Fruit fly (Drosophila melanogaster): ENCODE measurements around the gene Hsp68.

The Hsp68 gene

DNA sequence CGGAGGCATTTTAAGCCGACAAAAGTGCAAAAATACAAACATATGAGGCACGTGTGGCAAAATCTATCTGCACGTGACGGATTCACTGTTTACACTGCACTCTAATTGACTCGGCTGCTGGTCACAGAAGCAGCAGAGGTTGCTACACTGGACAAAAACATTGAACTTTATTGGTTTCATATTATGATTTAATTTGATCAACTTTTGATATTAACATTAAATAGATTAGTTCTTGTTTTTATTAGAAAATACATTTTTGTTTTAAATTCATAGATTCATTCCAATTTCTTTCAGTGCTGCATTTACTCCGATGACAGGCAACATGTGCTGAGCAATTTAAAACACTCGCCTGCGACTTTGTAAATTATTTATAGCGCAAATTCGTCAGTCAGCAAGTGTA, 22.0 kb upstream of the Hsp68 start:
- TF ChIP-seq noc (tag; optimal IDR thresholded peaks at IDR 0.05): no peak

DNA sequence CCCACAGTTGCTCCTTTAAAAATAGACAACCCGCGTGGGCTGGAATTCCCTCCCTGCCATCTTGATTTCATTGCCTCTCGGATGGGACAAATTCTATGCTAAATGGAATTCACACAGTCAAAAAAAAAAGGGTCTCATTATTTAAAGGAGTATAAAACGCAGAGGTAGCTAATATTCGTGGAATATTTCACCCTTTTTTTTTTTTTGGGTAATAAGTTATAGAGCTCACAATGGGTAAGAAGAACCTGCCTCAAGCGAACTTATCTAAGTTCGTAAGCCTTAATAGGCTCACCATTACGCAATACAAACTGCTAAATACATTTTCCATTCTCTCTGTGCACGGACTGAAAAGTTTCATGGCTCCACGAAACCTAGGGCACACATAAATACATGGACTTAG, 16.6 kb upstream of the Hsp68 start:
- no peak for TF ChIP-seq noc (tag; optimal IDR thresholded peaks at IDR 0.05)

DNA sequence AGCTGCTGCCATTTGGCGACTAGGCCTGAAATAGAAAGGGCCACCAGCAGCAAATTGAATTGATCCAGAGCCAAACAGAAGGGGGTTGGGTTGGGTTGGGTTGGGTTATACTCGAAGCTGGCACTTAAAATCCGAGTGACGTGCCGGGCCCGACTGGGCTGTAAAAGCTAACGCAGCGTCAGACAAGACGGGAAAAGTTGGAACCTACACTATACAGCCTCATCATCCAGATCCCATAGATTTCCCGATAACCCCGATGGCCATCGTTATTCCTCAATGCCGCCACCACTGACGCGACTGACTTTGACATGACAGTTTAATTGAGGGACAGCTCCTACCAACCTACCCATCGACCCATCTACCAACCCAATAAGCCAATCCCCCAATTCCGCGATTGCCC, 12.9 kb upstream of the Hsp68 start:
- no peak for TF ChIP-seq noc (tag; optimal IDR thresholded peaks at IDR 0.05)

DNA sequence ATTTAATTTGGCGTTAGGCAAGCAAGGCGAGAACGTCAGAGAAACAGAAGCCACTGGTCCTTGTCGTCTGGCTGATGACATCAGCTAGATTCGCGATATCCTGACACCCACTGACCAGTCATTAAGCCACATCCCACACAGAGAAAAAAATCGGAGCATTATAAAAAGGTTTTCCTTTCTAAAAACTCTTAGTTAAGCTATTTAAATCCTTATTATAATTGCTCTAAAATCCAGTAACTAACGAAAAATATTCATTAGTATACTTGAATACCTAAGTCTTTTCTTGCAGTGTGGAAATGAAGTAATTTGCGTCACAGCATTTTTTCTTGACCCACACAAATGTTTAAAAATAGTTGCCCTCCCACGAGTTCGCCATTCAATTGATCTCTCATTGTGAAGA, 11.7 kb upstream of the Hsp68 start:
- no peak for TF ChIP-seq noc (tag; optimal IDR thresholded peaks at IDR 0.05)

DNA sequence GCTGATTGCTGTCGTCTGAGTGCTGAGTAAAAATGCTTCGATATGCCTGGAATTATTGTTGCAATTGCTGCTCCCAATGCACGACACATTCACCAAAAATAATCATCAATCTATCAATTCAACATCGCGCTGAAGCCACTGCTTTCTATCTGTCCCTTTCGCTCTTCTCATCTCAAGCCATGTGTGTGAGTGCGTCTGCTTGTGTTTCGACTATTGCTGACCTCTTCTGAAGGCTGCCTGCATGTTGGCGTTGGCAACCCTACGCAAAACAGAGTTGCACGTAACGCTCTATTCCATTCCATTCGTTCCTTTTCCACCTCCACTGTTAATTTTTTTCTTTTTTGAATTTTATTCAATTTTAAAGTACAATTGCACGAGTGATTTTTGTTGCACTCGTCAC, 8.6 kb upstream of the Hsp68 start:
- no peak for TF ChIP-seq noc (tag; optimal IDR thresholded peaks at IDR 0.05)

DNA sequence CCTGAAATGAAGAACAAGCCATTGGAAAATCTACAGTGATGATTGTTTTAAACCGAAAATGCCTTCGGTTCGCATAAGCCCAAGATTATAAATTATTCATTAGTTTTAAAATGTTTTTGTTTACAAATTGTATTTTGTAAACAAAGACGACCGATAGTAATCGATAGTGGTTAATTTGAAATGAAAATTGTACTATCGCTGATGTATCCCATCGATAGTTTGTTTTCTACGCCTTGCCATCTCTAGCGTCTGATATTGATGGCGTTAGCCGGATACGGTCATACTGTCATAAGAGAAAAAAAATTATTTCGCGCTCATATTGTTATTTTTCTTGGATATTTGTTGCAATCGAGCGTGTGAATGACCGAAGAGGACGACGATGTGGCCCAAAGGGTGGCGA, 931 bp upstream of the Hsp68 start, which contains the start of gene SMC1:
TSS of gene SMC1 (plus strand) at position 247 of the 400 bp plus-strand sequence.
- TF ChIP-seq noc (tag; optimal IDR thresholded peaks at IDR 0.05): no peak

DNA sequence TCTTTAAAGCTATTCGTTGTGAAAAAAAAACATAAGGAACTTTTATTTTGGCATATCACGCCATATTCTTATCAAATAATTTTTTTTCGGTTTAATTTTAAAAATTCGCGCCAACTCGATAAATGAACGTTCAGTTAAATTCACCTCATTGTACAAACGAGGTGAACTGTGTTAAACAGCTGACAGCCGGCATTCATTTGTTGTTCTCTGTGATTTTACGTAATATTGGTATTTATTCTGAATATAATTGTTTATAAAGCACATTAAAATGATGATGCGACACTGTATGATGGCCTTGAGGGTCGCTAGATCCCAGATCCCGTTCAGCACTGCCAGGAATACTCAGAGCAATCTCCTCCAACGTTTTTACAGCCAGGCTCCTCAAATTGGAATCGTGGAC, 2.9 kb downstream of the Hsp68 start, which contains the start of gene CG6000:
TSS of gene CG6000 (plus strand) at position 165 of the 400 bp plus-strand sequence.
- TF ChIP-seq noc (tag; optimal IDR thresholded peaks at IDR 0.05): no peak

DNA sequence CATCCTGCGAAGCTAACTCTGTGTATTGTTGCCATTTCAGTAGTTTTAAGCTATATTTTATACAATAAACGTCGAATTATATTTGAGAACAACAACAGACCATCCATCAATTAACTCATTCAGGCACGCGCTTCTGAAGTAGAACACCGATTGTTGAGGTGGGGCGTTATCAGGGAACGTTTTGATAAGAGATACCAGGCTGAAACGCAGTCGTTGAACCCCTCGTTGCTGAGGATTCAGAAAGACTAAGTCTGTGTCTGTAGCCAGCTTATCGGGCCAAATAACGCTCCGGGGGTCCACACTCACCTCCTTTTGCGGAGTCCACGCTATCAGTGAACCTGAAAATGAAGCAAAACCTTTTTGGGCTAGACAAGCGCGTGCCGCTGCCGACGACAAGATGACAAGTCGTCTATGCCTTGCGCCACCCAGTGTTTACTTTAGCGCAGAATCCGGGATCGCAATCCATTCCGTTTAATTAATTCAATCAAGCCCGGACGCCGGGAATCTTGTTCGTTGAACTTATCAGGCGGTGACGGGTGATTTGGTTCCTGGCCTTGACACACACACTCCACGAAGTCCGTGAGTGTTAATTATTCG, 3.5 kb downstream of the Hsp68 start:
- peak; percentile 71 for TF ChIP-seq noc (tag; optimal IDR thresholded peaks at IDR 0.05)

DNA sequence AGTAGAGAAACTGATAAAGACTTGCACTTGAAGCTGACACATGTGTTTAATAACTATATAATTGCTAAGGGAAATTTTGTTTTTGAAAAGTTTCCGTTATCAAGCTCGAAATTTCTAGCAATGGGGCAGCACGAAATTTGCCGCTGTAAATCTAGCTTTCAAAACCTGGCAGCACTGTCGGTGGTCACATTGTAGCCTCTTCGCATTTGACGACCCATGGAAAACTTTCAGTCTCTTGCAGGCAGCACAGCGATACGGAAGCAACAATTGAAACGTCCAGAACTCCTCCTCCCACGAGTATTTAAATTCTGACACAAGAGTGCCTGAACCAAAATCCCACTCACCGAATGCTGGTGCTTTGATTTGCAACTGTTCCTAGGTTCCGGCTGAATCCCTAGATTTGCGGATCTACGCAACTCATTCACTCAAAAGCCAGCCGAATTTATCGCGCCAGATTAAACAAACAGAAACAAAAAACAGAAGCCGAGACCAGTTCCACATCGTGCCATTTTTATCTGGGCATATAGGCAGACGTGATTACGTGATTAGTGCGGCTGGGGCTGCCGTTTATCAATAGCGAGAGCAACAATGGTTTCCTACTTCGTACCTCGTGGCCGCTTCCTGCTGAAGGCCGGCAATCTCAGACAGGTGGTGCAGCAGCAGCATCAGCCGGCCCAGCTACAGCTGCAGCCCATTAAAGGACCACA, 5.5 kb downstream of the Hsp68 start:
- peak; percentile 66 for TF ChIP-seq noc (tag; optimal IDR thresholded peaks at IDR 0.05)

DNA sequence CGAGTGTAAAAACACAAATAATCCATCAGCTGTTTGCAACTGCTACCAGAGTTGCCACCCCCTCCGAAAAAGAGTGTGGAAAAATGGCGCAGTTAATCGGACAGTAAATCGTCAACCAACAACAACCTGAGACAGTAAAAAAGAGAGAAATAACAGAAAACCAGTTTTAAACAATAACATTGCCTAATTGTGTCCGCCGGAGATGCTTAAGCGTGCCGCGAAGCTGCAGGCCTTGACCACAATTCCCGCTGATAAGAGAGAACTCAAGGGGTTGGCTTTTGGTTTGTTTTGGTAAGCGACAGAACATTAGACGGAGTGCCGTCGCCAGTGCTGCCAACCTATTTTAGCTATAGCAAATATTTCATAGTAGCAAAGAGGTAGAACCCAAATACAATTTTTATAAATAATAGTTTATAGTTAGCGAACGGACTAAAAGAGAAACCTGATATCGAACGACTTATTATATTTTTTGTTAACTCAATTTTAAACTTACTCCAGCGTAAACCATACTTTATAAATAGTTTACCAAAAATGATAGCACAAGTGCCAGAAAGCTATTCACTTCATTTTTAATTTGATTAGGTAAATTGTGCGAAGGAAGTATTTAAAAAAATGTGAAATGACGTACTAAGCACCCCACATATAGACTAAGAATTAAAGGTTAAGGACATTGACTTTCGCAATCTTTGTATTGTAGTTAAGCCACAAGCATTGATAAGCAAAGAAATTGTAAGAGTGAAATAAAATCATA, 6.2 kb downstream of the Hsp68 start, which contains the start of the genes Atg6 and Pisd:
TSS of gene Atg6 (minus strand) at position 93 of the 751 bp plus-strand sequence.
TSS of gene Pisd (plus strand) at position 94 of the 751 bp plus-strand sequence.
- TF ChIP-seq noc (tag; optimal IDR thresholded peaks at IDR 0.05): peak; percentile 49

DNA sequence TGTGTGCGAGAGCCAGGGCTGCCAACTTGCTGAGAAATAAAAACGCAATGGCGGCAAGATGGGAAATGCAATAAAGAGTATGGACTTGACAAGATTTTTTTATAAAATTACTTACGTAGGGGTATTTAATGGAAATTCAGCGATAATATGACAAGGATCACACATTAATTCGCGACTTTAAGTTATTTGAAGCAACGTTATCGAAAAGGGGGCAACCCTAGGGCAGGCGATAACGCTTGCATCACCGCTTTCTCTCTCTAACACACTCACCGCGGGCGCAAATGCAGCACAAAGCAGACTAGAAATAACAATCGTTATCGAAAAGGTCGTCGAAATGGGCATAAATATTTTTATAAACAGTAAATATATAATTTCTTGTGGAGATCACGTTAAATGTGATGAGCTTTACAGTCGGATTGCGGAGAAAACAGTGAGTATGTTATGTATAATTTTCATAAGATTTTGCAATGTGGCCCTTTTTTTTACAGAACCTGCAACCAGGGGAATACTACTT, 9.1 kb downstream of the Hsp68 start, which contains the start of gene Rox8:
TSS of gene Rox8 (minus strand) at position 268 of the 514 bp plus-strand sequence.
- peak; percentile 46 for TF ChIP-seq noc (tag; optimal IDR thresholded peaks at IDR 0.05)

DNA sequence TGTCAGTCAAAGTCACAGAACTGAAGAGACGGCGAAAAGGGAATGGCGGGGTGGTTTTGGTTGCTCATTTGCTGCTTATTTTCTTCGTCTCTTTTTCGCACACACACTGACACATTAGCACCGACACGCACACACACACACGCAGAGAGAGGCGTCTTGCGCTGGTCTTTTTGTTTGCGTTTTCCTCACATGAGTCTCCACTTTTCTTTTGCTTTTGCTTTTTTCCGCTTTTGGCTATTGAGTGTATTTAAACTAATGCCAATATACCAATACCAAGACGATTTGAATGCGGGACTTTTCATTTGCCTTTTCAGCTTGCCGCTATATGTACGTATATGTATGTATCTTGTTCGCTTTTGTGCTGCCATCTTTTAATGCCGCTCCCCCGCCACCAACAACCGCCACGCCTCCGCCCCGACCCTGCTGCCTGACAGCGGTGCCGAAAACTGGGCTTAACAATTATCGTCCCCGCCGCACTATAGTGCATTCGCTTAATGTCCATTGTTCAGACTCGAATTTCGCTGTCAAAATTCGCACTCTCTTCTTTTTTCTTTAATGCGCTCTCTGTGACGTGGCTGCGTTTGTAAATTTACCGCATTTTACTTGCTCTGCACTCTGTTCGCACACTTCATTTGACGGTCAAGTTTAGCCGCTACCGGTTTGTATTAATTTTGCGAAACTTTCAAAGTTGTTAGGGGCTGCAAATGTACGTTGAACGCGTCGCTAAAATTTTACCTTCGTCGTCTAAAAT, 9.7 kb downstream of the Hsp68 start, which contains the start of gene CG5986:
TSS of gene CG5986 (plus strand) at position 565 of the 751 bp plus-strand sequence.
- TF ChIP-seq noc (tag; optimal IDR thresholded peaks at IDR 0.05): no peak

DNA sequence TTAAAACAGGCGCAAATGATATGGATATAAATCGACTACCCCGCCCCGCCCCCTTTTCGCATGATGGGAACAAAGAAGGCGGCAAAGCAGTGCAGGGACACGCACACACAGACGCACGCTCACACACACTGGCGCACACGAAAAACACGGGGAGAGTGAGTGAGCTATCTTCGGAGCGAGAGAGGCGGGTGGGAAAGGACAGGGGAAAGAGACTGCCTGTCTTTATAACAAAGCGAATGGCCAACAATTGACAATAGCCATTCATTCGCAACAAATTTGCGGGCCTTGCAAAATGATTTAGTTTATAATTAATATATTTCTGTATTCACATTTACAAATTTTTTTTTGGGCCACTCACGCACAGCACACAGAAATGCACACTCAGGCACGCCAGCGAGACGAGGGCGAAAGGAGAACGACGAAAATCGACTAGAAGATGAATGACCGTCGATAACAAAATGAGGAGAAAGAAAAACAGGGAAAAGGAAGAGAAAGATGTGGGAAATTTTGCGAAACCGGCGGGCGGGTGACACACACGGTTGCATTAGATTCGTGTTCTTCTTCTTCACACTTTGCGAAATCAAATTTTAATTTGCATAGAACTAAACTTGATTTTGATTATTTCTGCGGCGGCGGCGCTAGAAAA, 10.4 kb downstream of the Hsp68 start:
- peak; percentile 41 for TF ChIP-seq noc (tag; optimal IDR thresholded peaks at IDR 0.05)

DNA sequence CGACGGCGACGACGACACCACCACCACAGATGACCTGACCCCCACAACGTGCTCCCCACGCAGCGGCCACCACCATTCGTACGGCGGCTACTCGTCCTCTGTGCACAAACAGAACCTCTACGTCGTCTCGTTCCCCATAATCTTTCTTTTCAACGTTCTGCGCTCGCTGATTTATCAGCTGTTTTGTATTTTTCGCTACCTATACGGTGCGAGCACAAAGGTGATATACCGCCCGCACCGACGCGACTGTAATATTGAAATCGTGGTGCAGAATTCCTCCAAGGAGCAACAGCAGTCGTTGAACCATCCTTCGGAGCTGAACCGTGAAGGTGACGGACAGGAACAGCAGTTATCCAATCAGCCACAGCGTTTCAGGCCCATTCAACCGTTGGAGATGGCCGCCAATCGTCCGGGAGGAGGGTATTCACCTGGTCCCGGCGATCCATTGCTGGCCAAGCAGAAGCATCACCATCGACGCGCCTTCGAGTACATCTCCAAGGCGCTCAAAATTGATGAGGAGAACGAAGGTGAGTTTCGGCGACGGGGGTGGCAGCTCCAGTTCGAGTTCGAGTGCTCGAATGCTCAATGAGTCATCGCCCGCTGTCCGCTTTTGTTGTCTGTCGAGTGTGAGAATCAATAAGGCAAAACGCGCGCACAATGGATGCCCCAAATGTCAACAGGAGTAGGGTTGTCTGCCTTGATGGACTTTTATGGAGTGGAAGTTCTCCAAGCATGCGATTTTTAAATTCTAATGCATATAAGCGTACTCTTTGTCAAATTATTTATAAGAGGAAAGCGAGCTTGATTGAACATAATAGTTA, 18.2 kb downstream of the Hsp68 start, which contains the start of gene Miro:
TSS of gene Miro (minus strand) at position 112 of the 821 bp plus-strand sequence.
- TF ChIP-seq noc (tag; optimal IDR thresholded peaks at IDR 0.05): no peak

Data from whole organism, larva.